Fruit fly (Drosophila melanogaster): ENCODE data around the gene tacc.

Gene tacc

dm6 chr3R:4775371-4775770, 26.5 kb upstream of the tacc start (continued):
- TF ChIP-seq CG9932 (GFP tag; IDR thresholded peaks at IDR 0.05) (peak; percentile 43), pros (GFP tag; optimal IDR thresholded peaks at IDR 0.05) (no peak), gce (GFP tag; IDR thresholded peaks at IDR 0.05) (no peak), stc (GFP tag; IDR thresholded peaks at IDR 0.05) (no peak), cwo (GFP tag; optimal IDR thresholded peaks at IDR 0.05) (no peak), CG13123 (GFP tag; optimal IDR thresholded peaks at IDR 0.05) (peak; percentile 13), az2 (GFP tag; optimal IDR thresholded peaks at IDR 0.05) (peak; percentile 19), Hey (tag; optimal IDR thresholded peaks at IDR 0.05) (no peak), Antp (GFP tag; optimal IDR thresholded peaks at IDR 0.05) (no peak), CG2875 (GFP tag; optimal IDR thresholded peaks at IDR 0.05) (no peak), ase (GFP tag; IDR thresholded peaks at IDR 0.05) (0 out of 3 replicates have a peak, but pooled peaks have one; percentile 15), Rfx (GFP tag; IDR thresholded peaks at IDR 0.05) (peak; percentile 54), croc (GFP tag; conservative IDR thresholded peaks at IDR 0.05) (no peak; the same call in 2 of the 3 replicates), ato (GFP tag; IDR thresholded peaks at IDR 0.05; ENCODE audit: partially characterized antibody) (no peak), CG14050 (GFP tag; IDR thresholded peaks at IDR 0.05) (0 out of 3 replicates have a peak, but pooled peaks have one; percentile 28), CG9609 (GFP tag; optimal IDR thresholded peaks at IDR 0.05) (no peak), CG8359 (GFP tag; optimal IDR thresholded peaks at IDR 0.05; ENCODE audit: borderline replicate concordance) (no peak), stwl (tag; optimal IDR thresholded peaks at IDR 0.05) (peak; percentile 79), CG3995 (GFP tag; optimal IDR thresholded peaks at IDR 0.05) (peak; percentile 34), nom (GFP tag; optimal IDR thresholded peaks at IDR 0.05) (no peak), GATAe (GFP tag; conservative IDR thresholded peaks at IDR 0.05) (no peak), CG1233 (GFP tag; optimal IDR thresholded peaks at IDR 0.05) (no peak), Hmr (GFP tag; optimal IDR thresholded peaks at IDR 0.05) (peak; percentile 57), CG2712 (tag; optimal IDR thresholded peaks at IDR 0.05) (peak; percentile 61), CG8478 (optimal IDR thresholded peaks at IDR 0.05) (no peak), cas (GFP tag; IDR thresholded peaks at IDR 0.05) (no peak), peb (GFP tag; IDR thresholded peaks at IDR 0.05) (no peak), ERR (GFP tag; optimal IDR thresholded peaks at IDR 0.05) (peak; percentile 7), CG17802 (tag; optimal IDR thresholded peaks at IDR 0.05) (peak; percentile 81), nerfin-1 (tag; optimal IDR thresholded peaks at IDR 0.05) (no peak), HLHmδ (GFP tag; optimal IDR thresholded peaks at IDR 0.05) (no peak), H15 (GFP tag; IDR thresholded peaks at IDR 0.05) (no peak), pfk (GFP tag; optimal IDR thresholded peaks at IDR 0.05) (no peak), CG4424 (GFP tag; optimal IDR thresholded peaks at IDR 0.05) (peak; percentile 20), CG16815 (GFP tag; optimal IDR thresholded peaks at IDR 0.05) (no peak), NC2α (GFP tag; optimal IDR thresholded peaks at IDR 0.05) (no peak), ind (GFP tag; optimal IDR thresholded peaks at IDR 0.05) (peak; percentile 16), lbe (GFP tag; optimal IDR thresholded peaks at IDR 0.05) (no peak), Hr3 (GFP tag; optimal IDR thresholded peaks at IDR 0.05) (peak; percentile 38), bcd (GFP tag; optimal IDR thresholded peaks at IDR 0.05) (peak; percentile 21), usp (GFP tag; optimal IDR thresholded peaks at IDR 0.05) (no peak), yki (optimal IDR thresholded peaks at IDR 0.05) (no peak), Oaz (GFP tag; IDR thresholded peaks at IDR 0.05) (no peak), pum (GFP tag; optimal IDR thresholded peaks at IDR 0.05) (peak; percentile 43), Side (GFP tag; optimal IDR thresholded peaks at IDR 0.05) (no peak), org-1 (GFP tag; optimal IDR thresholded peaks at IDR 0.05) (no peak), CG18599 (GFP tag; optimal IDR thresholded peaks at IDR 0.05) (no peak), Lim3 (GFP tag; IDR thresholded peaks at IDR 0.05) (no peak), chm (GFP tag; IDR thresholded peaks at IDR 0.05) (no peak), Dp (GFP tag; optimal IDR thresholded peaks at IDR 0.05) (peak; percentile 42), CG12236 (GFP tag; optimal IDR thresholded peaks at IDR 0.05) (no peak), vnd (GFP tag; IDR thresholded peaks at IDR 0.05; ENCODE audit: partially characterized antibody) (no peak), ssp (GFP tag; IDR thresholded peaks at IDR 0.05) (peak; percentile 96)

Data from whole organism, embryonic.